Fruit fly (Drosophila melanogaster) whole organism, pupa: ENCODE data around the gene CCT7.

Experiments
- CG12605 ChIP-seq: fragments of 200-800 bp; sonication (Bioruptor generic); IDR thresholded peaks from 2 replicates; pipeline ENCODE4 v1.3.6; 2022; ENCODE audit warnings: missing biosample characterization, missing genetic modification characterization
- CG14655 ChIP-seq: fragments of 200-800 bp; sonication (Bioruptor generic); optimal IDR thresholded peaks from 3 replicates; lab custom pipeline; 2017; ENCODE audit warnings: mild to moderate bottlenecking, missing biosample characterization, missing genetic modification reagents, missing genetic modification characterization
- CG15710 ChIP-seq: fragments of 200-800 bp; sonication (Bioruptor generic); optimal IDR thresholded peaks from 2 replicates; lab custom pipeline; 2018; ENCODE audit warnings: missing biosample characterization, mild to moderate bottlenecking, missing genetic modification characterization, moderate library complexity
- CG17806 ChIP-seq: fragments of 200-800 bp; sonication (Bioruptor generic); optimal IDR thresholded peaks from 2 replicates; lab custom pipeline; 2018; ENCODE audit warnings: missing biosample characterization, mild to moderate bottlenecking, missing genetic modification characterization, moderate library complexity
- CG32121 ChIP-seq: fragments of 200-800 bp; sonication (Bioruptor generic); IDR thresholded peaks from 2 replicates; pipeline ENCODE4 v1.3.6; 2022; ENCODE audit warnings: missing biosample characterization, missing genetic modification characterization
- CG4496 ChIP-seq: fragments of 200-800 bp; sonication (Bioruptor generic); IDR thresholded peaks from 3 replicates; pipeline ENCODE4 v1.3.6; 2022; ENCODE audit warnings: missing biosample characterization, missing genetic modification characterization
- CG8159 ChIP-seq: fragments of 200-800 bp; sonication (Bioruptor generic); optimal IDR thresholded peaks from 3 replicates; lab custom pipeline; 2018; ENCODE audit warnings: missing biosample characterization, mild to moderate bottlenecking, missing genetic modification characterization, moderate library complexity
- CG9948 ChIP-seq: fragments of 200-800 bp; sonication (Bioruptor generic); optimal IDR thresholded peaks from 2 replicates; lab custom pipeline; 2018; ENCODE audit warnings: missing biosample characterization, mild to moderate bottlenecking, missing genetic modification characterization, moderate library complexity
- D1 ChIP-seq: fragments of 200-800 bp; sonication (Bioruptor generic); optimal IDR thresholded peaks from 2 replicates; lab custom pipeline; 2018; ENCODE audit warnings: missing biosample characterization, mild to moderate bottlenecking, missing genetic modification characterization, moderate library complexity
- EcR ChIP-seq: fragments of 200-800 bp; sonication (Bioruptor generic); optimal IDR thresholded peaks from 3 replicates; lab custom pipeline; 2019; ENCODE audit warnings: missing biosample characterization, missing genetic modification characterization, mild to moderate bottlenecking, moderate library complexity, missing genetic modification reagents
- Pif1A ChIP-seq: fragments of 200-800 bp; sonication (Bioruptor generic); optimal IDR thresholded peaks from 3 replicates; lab custom pipeline; 2016; ENCODE audit warnings: missing biosample characterization, missing genetic modification characterization
- gl ChIP-seq: fragments of 200-800 bp; sonication (Bioruptor generic); optimal IDR thresholded peaks from 2 replicates; lab custom pipeline; 2018; ENCODE audit warnings: missing biosample characterization, mild to moderate bottlenecking, missing genetic modification characterization
- rn ChIP-seq: fragments of 200-800 bp; sonication (Bioruptor generic); IDR thresholded peaks from 2 replicates; pipeline ENCODE4 v1.3.6; 2022; ENCODE audit warnings: missing biosample characterization, missing genetic modification characterization

DNA sequence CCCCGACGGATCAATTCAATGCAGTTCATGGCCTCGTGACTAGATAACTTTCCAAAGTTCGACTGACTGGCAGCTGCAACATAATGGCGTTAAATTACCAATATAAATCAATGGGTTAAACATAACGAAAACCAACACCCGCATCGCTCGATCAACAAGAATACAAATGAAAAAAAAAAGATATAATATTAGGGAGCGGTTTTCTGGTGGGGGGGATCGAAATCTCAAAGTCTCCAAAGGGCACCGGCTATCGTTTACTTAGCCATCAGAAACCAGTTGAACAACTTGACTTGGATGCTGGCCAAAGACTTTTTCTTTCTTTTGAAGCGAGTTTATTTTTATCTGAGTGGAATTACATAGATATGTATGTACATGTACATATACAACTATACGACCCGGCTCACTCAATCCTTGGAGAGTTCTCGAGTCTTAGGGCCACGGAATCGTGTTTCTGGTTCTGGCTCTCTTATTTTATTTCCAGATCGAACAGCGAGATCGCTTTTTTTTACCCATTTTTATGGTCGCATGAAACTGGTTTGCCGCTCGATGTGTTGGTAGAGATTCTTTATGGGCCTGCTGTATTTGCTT lies 53.3 kb downstream of the CCT7 start:
- TF ChIP-seq CG4496 (GFP tag; lab: Robert Waterston, UW): no peak
- no peak for TF ChIP-seq Pif1A (GFP tag; lab: Kevin White, UChicago)
- no peak for TF ChIP-seq CG14655 (GFP tag; lab: Kevin White, UChicago)
- TF ChIP-seq rn (GFP tag; lab: Robert Waterston, UW): no peak
- TF ChIP-seq CG17806 (tag; lab: Kevin White, UChicago): peak; percentile 25
- TF ChIP-seq D1: no peak
- peak; percentile 28 for TF ChIP-seq CG15710 (tag; lab: Kevin White, UChicago)
- TF ChIP-seq CG8159 (tag; lab: Kevin White, UChicago): peak; percentile 36
- TF ChIP-seq CG12605 (GFP tag; lab: Robert Waterston, UW): peak; percentile 62; the same call in 1 of the 2 replicates
- TF ChIP-seq EcR (GFP tag; lab: Kevin White, UChicago): peak; percentile 81
- TF ChIP-seq CG9948: no peak
- no peak for TF ChIP-seq CG32121 (GFP tag; lab: Robert Waterston, UW)
- TF ChIP-seq gl (tag; lab: Kevin White, UChicago): peak; percentile 66
